Fruit fly (Drosophila melanogaster) whole organism, embryonic: Measurements from ENCODE around the gene NijC.
A peak's percentile ranks its signal among the peaks of the same experiment; 100 is the strongest.

Experiments used
- CG10321 ChIP-seq: fragments of 200-800 bp; sonication (Bioruptor generic); IDR thresholded peaks from 2 replicates; pipeline ENCODE4 v1.3.6; 2022; ENCODE audit warnings: missing biosample characterization, missing genetic modification characterization
- CG1233 ChIP-seq: fragments of 200-800 bp; sonication (Bioruptor generic); optimal IDR thresholded peaks from 4 replicates; lab custom pipeline; 2018; ENCODE audit warnings: missing biosample characterization, mild to moderate bottlenecking, missing genetic modification characterization
- CG15011 ChIP-seq: fragments of 200-800 bp; sonication (Bioruptor generic); optimal IDR thresholded peaks from 3 replicates; lab custom pipeline; 2018; ENCODE audit warnings: missing biosample characterization, mild to moderate bottlenecking, missing genetic modification characterization
- CG1529 ChIP-seq: fragments of 200-800 bp; sonication (Bioruptor generic); optimal IDR thresholded peaks from 3 replicates; lab custom pipeline; 2018; ENCODE audit warnings: missing biosample characterization, missing genetic modification characterization
- CG2889 ChIP-seq: fragments of 200-800 bp; sonication (Bioruptor generic); IDR thresholded peaks from 3 replicates; pipeline ENCODE4 v1.3.6; 2022; ENCODE audit warnings: missing biosample characterization, missing genetic modification characterization
- CG30403 ChIP-seq: fragments of 200-800 bp; sonication (Bioruptor generic); optimal IDR thresholded peaks from 3 replicates; lab custom pipeline; 2016; ENCODE audit warnings: missing biosample characterization, missing genetic modification characterization
- CG31224 ChIP-seq: fragments of 200-800 bp; sonication (Bioruptor generic); IDR thresholded peaks from 2 replicates; pipeline ENCODE4 v1.3.6; 2022; ENCODE audit warnings: missing biosample characterization, missing genetic modification characterization
- CG5180 ChIP-seq: fragments of 200-800 bp; sonication (Bioruptor generic); optimal IDR thresholded peaks from 3 replicates; lab custom pipeline; 2017; ENCODE audit warnings: missing biosample characterization, missing genetic modification characterization, mild to moderate bottlenecking, moderate library complexity, missing genetic modification reagents
- CG6254 ChIP-seq: fragments of 200-800 bp; sonication (Bioruptor generic); optimal IDR thresholded peaks from 3 replicates; lab custom pipeline; 2017; ENCODE audit warnings: mild to moderate bottlenecking, missing biosample characterization, missing genetic modification reagents, missing genetic modification characterization
- CG6813 ChIP-seq: fragments of 200-800 bp; sonication (Bioruptor generic); optimal IDR thresholded peaks from 2 replicates; lab custom pipeline; 2017; ENCODE audit warnings: missing biosample characterization, missing genetic modification characterization, mild to moderate bottlenecking, moderate library complexity, missing genetic modification reagents
- CG8924 ChIP-seq: fragments of 200-800 bp; optimal IDR thresholded peaks from 3 replicates; lab custom pipeline; 2019; ENCODE audit warnings: missing biosample characterization, mild to moderate bottlenecking, missing genetic modification characterization, moderate library complexity
- CG9797 ChIP-seq: fragments of 200-800 bp; sonication (Bioruptor generic); optimal IDR thresholded peaks from 3 replicates; lab custom pipeline; 2018; ENCODE audit warnings: missing biosample characterization, mild to moderate bottlenecking, missing genetic modification characterization
- CkIIα-i1 ChIP-seq: fragments of 200-800 bp; sonication (Bioruptor generic); IDR thresholded peaks from 2 replicates; pipeline ENCODE4 v1.3.6; 2022; ENCODE audit warnings: missing biosample characterization, missing genetic modification characterization
- Dad ChIP-seq: fragments of 200-800 bp; sonication (Bioruptor generic); optimal IDR thresholded peaks from 3 replicates; lab custom pipeline; 2016; ENCODE audit warnings: missing biosample characterization, missing genetic modification characterization
- Deaf1 ChIP-seq: fragments of 200-800 bp; optimal IDR thresholded peaks from 3 replicates; lab custom pipeline; 2019; ENCODE audit warnings: missing biosample characterization, mild to moderate bottlenecking, missing genetic modification characterization, moderate library complexity
- Doc3 ChIP-seq: fragments of 200-800 bp; sonication (Bioruptor generic); IDR thresholded peaks from 3 replicates; pipeline ENCODE4 v1.3.6; 2022; ENCODE audit warnings: missing biosample characterization, missing genetic modification characterization; ENCODE audit not compliant: partially characterized antibody
- HLH3B ChIP-seq: fragments of 200-800 bp; sonication (Bioruptor generic); IDR thresholded peaks from 2 replicates; pipeline ENCODE4 v1.3.6; 2022; ENCODE audit warnings: missing biosample characterization, missing genetic modification characterization
- HmgZ ChIP-seq: fragments of 200-800 bp; sonication (Bioruptor generic); optimal IDR thresholded peaks from 2 replicates; lab custom pipeline; 2018; ENCODE audit warnings: missing biosample characterization, mild to moderate bottlenecking, missing genetic modification characterization
- Hr78 ChIP-seq, 2 experiments: fragments of 200-800 bp in 1 of 2; fragments of >200 bp in 1 of 2; sonication (Bioruptor generic) in 1 of 2; optimal IDR thresholded peaks; 2 replicates each; lab custom pipeline; 2017 to 2019; ENCODE audit warnings: missing biosample characterization in 2 of 2, missing genetic modification characterization in 2 of 2, mild to moderate bottlenecking in 1 of 2, moderate library complexity in 1 of 2
- Jarid2 ChIP-seq: fragments of 200-800 bp; sonication (Bioruptor generic); optimal IDR thresholded peaks from 3 replicates; lab custom pipeline; 2017; ENCODE audit warnings: mild to moderate bottlenecking, missing biosample characterization, missing genetic modification reagents, missing genetic modification characterization
- Kr ChIP-seq: fragments of 200-800 bp; sonication (Bioruptor generic); optimal IDR thresholded peaks from 2 replicates; lab custom pipeline; 2017; ENCODE audit warnings: missing biosample characterization, mild to moderate bottlenecking, missing genetic modification characterization
- Mrtf ChIP-seq: fragments of 200-800 bp; sonication (Bioruptor generic); IDR thresholded peaks from 3 replicates; pipeline ENCODE4 v1.3.6; 2022; ENCODE audit warnings: missing biosample characterization, missing genetic modification characterization
- NFAT ChIP-seq: fragments of 200-800 bp; sonication (Bioruptor generic); IDR thresholded peaks from 2 replicates; pipeline ENCODE4 v1.3.6; 2022; ENCODE audit warnings: missing biosample characterization, missing genetic modification characterization
- Poxn ChIP-seq: fragments of 200-800 bp; sonication (Bioruptor generic); IDR thresholded peaks from 2 replicates; pipeline ENCODE4 v1.3.6; 2022; ENCODE audit warnings: missing biosample characterization, missing genetic modification characterization
- Sin3A ChIP-seq: fragments of >200 bp; optimal IDR thresholded peaks from 2 replicates; lab custom pipeline; 2018
- Usf ChIP-seq: fragments of 200-800 bp; sonication (Bioruptor generic); optimal IDR thresholded peaks from 2 replicates; lab custom pipeline; 2017; ENCODE audit warnings: missing genotype, missing biosample characterization, missing genetic modification characterization
- Vsx1 ChIP-seq: fragments of 200-800 bp; sonication (Bioruptor generic); optimal IDR thresholded peaks from 2 replicates; lab custom pipeline; 2017; ENCODE audit warnings: missing biosample characterization, mild to moderate bottlenecking, missing genetic modification characterization, missing genetic modification reagents
- amos ChIP-seq: fragments of 200-800 bp; sonication (Bioruptor generic); IDR thresholded peaks from 2 replicates; pipeline ENCODE4 v1.3.6; 2022; ENCODE audit warnings: missing biosample characterization, missing genetic modification characterization; ENCODE audit not compliant: partially characterized antibody
- aop ChIP-seq: fragments of 200-800 bp; sonication (Bioruptor generic); IDR thresholded peaks from 2 replicates; pipeline ENCODE4 v1.3.6; 2022; ENCODE audit warnings: missing biosample characterization, missing genetic modification characterization
- ash1 ChIP-seq: fragments of 200-800 bp; sonication (Bioruptor generic); optimal IDR thresholded peaks from 2 replicates; lab custom pipeline; 2018; ENCODE audit warnings: missing biosample characterization, mild to moderate bottlenecking, missing genetic modification characterization
- az2 ChIP-seq: fragments of 200-800 bp; sonication (Bioruptor generic); optimal IDR thresholded peaks from 3 replicates; lab custom pipeline; 2016; ENCODE audit warnings: missing biosample characterization, missing genetic modification characterization
- dpn ChIP-seq, 2 experiments: fragments of 200-800 bp; sonication (Bioruptor generic); optimal IDR thresholded peaks; 3 replicates each; lab custom pipeline; 2016; ENCODE audit warnings: missing biosample characterization in 2 of 2, missing genetic modification characterization in 2 of 2
- eyg ChIP-seq: fragments of 200-800 bp; sonication (Bioruptor generic); optimal IDR thresholded peaks from 3 replicates; lab custom pipeline; 2016; ENCODE audit warnings: missing biosample characterization, missing genetic modification characterization
- hth ChIP-seq: fragments of >200 bp; optimal IDR thresholded peaks from 2 replicates; lab custom pipeline; 2017; ENCODE audit warnings: inconsistent platforms
- kah ChIP-seq: fragments of 200-800 bp; sonication (Bioruptor generic); optimal IDR thresholded peaks from 2 replicates; lab custom pipeline; 2018; ENCODE audit warnings: missing biosample characterization, mild to moderate bottlenecking, missing genetic modification characterization
- klu ChIP-seq: fragments of 200-800 bp; sonication (Bioruptor generic); IDR thresholded peaks from 2 replicates; pipeline ENCODE4 v1.3.6; 2022; ENCODE audit warnings: missing biosample characterization, missing genetic modification characterization
- luna ChIP-seq: fragments of 200-800 bp; sonication (Bioruptor generic); optimal IDR thresholded peaks from 2 replicates; lab custom pipeline; 2016; ENCODE audit warnings: missing biosample characterization, missing genetic modification characterization
- maf-S ChIP-seq: fragments of 200-800 bp; sonication (Bioruptor generic); optimal IDR thresholded peaks from 2 replicates; lab custom pipeline; 2016; ENCODE audit warnings: missing biosample characterization, missing genetic modification characterization
- nau ChIP-seq: fragments of 200-800 bp; sonication (Bioruptor generic); optimal IDR thresholded peaks from 3 replicates; lab custom pipeline; 2017; ENCODE audit warnings: missing biosample characterization, mild to moderate bottlenecking, missing genetic modification characterization, missing genetic modification reagents
- oc ChIP-seq: fragments of 200-800 bp; sonication (Bioruptor generic); optimal IDR thresholded peaks from 2 replicates; lab custom pipeline; 2018; ENCODE audit warnings: missing biosample characterization, mild to moderate bottlenecking, missing genetic modification characterization, moderate library complexity
- pb ChIP-seq: fragments of 200-800 bp; sonication (Bioruptor generic); optimal IDR thresholded peaks from 3 replicates; lab custom pipeline; 2016; ENCODE audit warnings: missing biosample characterization, missing genetic modification characterization
- psq ChIP-seq: fragments of 200-800 bp; sonication (Bioruptor generic); optimal IDR thresholded peaks from 2 replicates; lab custom pipeline; 2017; ENCODE audit warnings: missing biosample characterization, missing genetic modification characterization
- pum ChIP-seq: fragments of 200-800 bp; sonication (Bioruptor generic); optimal IDR thresholded peaks from 2 replicates; lab custom pipeline; 2016; ENCODE audit warnings: missing biosample characterization, missing genetic modification characterization
- schlank ChIP-seq: fragments of 200-800 bp; sonication (Bioruptor generic); optimal IDR thresholded peaks from 2 replicates; lab custom pipeline; 2018; ENCODE audit warnings: missing biosample characterization, mild to moderate bottlenecking, missing genetic modification characterization
- shn ChIP-seq: fragments of 200-800 bp; sonication (Bioruptor generic); optimal IDR thresholded peaks from 3 replicates; lab custom pipeline; 2016; ENCODE audit warnings: missing biosample characterization, missing genetic modification characterization
- sob ChIP-seq: fragments of 200-800 bp; sonication (Bioruptor generic); IDR thresholded peaks from 2 replicates; pipeline ENCODE4 v1.3.6; 2022; ENCODE audit warnings: missing biosample characterization, missing genetic modification characterization
- tin ChIP-seq: fragments of 200-800 bp; sonication (Bioruptor generic); optimal IDR thresholded peaks from 3 replicates; lab custom pipeline; 2016; ENCODE audit warnings: missing biosample characterization, missing genetic modification characterization
- tx ChIP-seq: fragments of 200-800 bp; sonication (Bioruptor generic); optimal IDR thresholded peaks from 2 replicates; lab custom pipeline; 2016; ENCODE audit warnings: missing biosample characterization, missing genetic modification characterization
- vfl ChIP-seq: fragments of 200-800 bp; sonication (Bioruptor generic); optimal IDR thresholded peaks from 2 replicates; lab custom pipeline; 2016; ENCODE audit warnings: missing biosample characterization, missing genetic modification characterization
- zen ChIP-seq: fragments of 200-800 bp; sonication (Bioruptor generic); optimal IDR thresholded peaks from 3 replicates; lab custom pipeline; 2018; ENCODE audit warnings: missing biosample characterization, mild to moderate bottlenecking, missing genetic modification characterization, moderate library complexity

Gene NijC

DNA sequence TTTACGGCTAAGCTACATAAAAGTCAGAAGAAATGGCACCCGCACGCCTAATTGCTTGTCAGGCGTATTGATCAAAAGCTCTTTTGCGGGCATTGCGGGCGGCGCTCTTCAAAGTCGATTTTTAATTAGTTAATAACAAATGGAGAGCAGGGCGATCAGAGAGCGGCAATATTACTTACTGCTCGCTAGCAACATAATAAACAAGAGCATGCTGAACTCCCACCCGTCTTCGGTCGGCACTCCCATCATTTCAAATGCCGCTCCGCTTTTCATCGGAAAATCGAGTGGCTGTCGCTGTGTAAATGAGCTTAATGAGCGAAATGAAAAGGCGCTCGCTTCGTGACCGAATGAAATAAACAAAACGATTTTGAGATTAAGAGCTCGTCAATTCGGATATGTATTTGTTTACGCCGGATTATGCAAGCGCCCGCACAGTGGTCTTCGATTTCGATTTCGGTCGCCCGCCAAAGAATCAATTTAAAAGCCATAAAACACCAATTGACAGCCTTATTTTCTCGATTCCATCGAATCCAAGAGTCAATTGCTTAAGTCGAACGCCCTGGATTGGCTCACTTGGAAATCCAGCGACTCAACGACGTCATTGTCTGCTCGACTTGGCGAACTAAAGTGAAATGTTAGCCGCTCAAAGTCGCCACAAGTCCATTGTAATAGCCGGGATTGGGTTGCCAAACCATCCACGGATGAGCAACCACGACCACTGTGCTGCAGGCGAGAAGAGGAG, 41.2 kb upstream of the NijC start (continued):
- peak; percentile 74 for TF ChIP-seq CG15011 (GFP tag; lab: Kevin White, UChicago)
- TF ChIP-seq HmgZ (tag; lab: Kevin White, UChicago): peak; percentile 64
- peak; percentile 74 for TF ChIP-seq tin (GFP tag; lab: Kevin White, UChicago)
- peak; percentile 13 for TF ChIP-seq psq (GFP tag; lab: Kevin White, UChicago)
- TF ChIP-seq CG6254 (GFP tag; lab: Kevin White, UChicago): peak; percentile 65
- TF ChIP-seq hth (lab: Kevin White, UChicago): no peak
- peak; percentile 62; the same call in 1 of the 3 replicates for TF ChIP-seq CG2889 (GFP tag; lab: Robert Waterston, UW)
- TF ChIP-seq Doc3: no peak
- TF ChIP-seq Vsx1 (GFP tag; lab: Kevin White, UChicago): peak; percentile 27
- no peak for TF ChIP-seq Sin3A (lab: Kevin White, UChicago)
- peak; percentile 51; the same call in 1 of the 2 replicates for TF ChIP-seq CG10321 (GFP tag; lab: Robert Waterston, UW)
- TF ChIP-seq Usf (GFP tag; lab: Kevin White, UChicago): peak; percentile 51
- peak; percentile 47 for TF ChIP-seq Deaf1 (tag; lab: Kevin White, UChicago)
- TF ChIP-seq Poxn (GFP tag; lab: Robert Waterston, UW): peak; percentile 62
- TF ChIP-seq eyg: peak; percentile 68
- no peak for TF ChIP-seq CG9797 (GFP tag; lab: Kevin White, UChicago)
- TF ChIP-seq CkIIα-i1 (GFP tag; lab: Robert Waterston, UW): no peak
- TF ChIP-seq aop (GFP tag; lab: Robert Waterston, UW): no peak
- TF ChIP-seq kah (GFP tag; lab: Kevin White, UChicago): peak; percentile 74
- peak; percentile 79 for TF ChIP-seq HLH3B
- TF ChIP-seq pum (GFP tag; lab: Kevin White, UChicago): peak; percentile 81
- TF ChIP-seq CG5180 (GFP tag; lab: Kevin White, UChicago): peak; percentile 72
- TF ChIP-seq Kr (GFP tag; lab: Kevin White, UChicago): no peak
- peak; percentile 63 for TF ChIP-seq CG1233 (GFP tag; lab: Kevin White, UChicago)
- TF ChIP-seq NFAT (GFP tag; lab: Robert Waterston, UW): peak; percentile 52; the same call in 1 of the 2 replicates
- TF ChIP-seq zen: peak; percentile 28
- TF ChIP-seq schlank (tag; lab: Kevin White, UChicago): peak; percentile 26
- peak; percentile 84 for TF ChIP-seq CG30403 (GFP tag; lab: Kevin White, UChicago)
- peak; percentile 74 for TF ChIP-seq Mrtf (GFP tag; lab: Robert Waterston, UW)
- TF ChIP-seq amos (GFP tag; lab: Robert Waterston, UW): no peak
- TF ChIP-seq tx (GFP tag; lab: Kevin White, UChicago): peak; percentile 72
- peak; percentile 78 for TF ChIP-seq pb (GFP tag; lab: Kevin White, UChicago)
- peak; percentile 81 for TF ChIP-seq shn (GFP tag; lab: Kevin White, UChicago)
- peak; percentile 45 for TF ChIP-seq vfl (GFP tag; lab: Kevin White, UChicago)
- peak; percentile 65 for TF ChIP-seq CG6813
- TF ChIP-seq CG1529: peak; percentile 83
- TF ChIP-seq dpn (GFP tag; optimal IDR thresholded peaks at IDR 0.05; lab: Kevin White, UChicago): peak; percentile 80 to 88
- TF ChIP-seq maf-S: peak; percentile 73
- TF ChIP-seq nau: peak; percentile 79
- peak in 1 of 2 experiments; percentile 8 for TF ChIP-seq Hr78 (GFP tag; optimal IDR thresholded peaks at IDR 0.05; lab: Kevin White, UChicago)
- TF ChIP-seq CG8924 (tag; lab: Kevin White, UChicago): peak; percentile 79
- peak; percentile 64; the same call in 1 of the 2 replicates for TF ChIP-seq klu (GFP tag; lab: Robert Waterston, UW)
- peak; percentile 66; the same call in 1 of the 2 replicates for TF ChIP-seq sob
- TF ChIP-seq az2 (GFP tag; lab: Kevin White, UChicago): peak; percentile 75
- peak; percentile 70 for TF ChIP-seq CG31224 (GFP tag; lab: Robert Waterston, UW)
- TF ChIP-seq luna (GFP tag; lab: Kevin White, UChicago): peak; percentile 47
- TF ChIP-seq Jarid2 (GFP tag; lab: Kevin White, UChicago): peak; percentile 32
- TF ChIP-seq ash1 (GFP tag; lab: Kevin White, UChicago): no peak
- TF ChIP-seq oc: peak; percentile 76
- TF ChIP-seq Dad: peak; percentile 80
